Worm (Caenorhabditis elegans) whole organism, L3 larva: Measurements from ENCODE around the gene srh-269.

Experiments used
- elt-2 ChIP-seq: sonication (generic microtip); optimal IDR thresholded peaks from 2 replicates; lab custom pipeline; 2016; ENCODE audit warnings: missing genetic modification reagents, mild to moderate bottlenecking, missing genetic modification characterization, missing compliant biosample characterization
- ztf-11 ChIP-seq: fragments of 150-350 bp; optimal IDR thresholded peaks from 2 replicates; lab custom pipeline; 2014; ENCODE audit warnings: missing biosample characterization, missing genetic modification characterization

ce11 chrV:16596102-16596501 lies 4.3 kb upstream of the srh-269 start:
- TF ChIP-seq elt-2 (tag; lab: Kevin White, UChicago) (no peak), ztf-11 (tag; lab: Kevin White, UChicago) (no peak)
